Worm (Caenorhabditis elegans): ENCODE results near the gene Y39A1A.3.

DNA sequence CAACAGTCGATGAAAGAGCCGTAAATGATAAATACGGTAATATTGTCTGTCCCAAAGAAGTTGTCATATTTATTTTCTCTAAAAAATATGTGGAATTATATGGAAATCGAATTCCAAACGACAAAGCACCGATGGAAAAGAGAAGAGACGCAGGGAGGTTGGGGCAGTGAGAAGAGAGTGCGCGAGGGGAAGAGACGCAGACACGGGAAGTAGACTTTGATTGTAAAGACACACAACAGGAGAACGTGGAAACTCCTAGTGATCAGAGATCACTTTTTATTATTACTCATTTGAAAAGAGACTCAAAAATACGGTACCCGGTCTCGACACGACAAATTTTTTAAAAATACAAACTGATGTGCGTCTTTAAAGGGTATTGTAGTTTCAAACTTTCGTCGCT, 32.1 kb upstream of the Y39A1A.3 start:
- TF ChIP-seq madf-2 (tag; optimal IDR thresholded peaks at IDR 0.05) (no peak), elt-2 (tag; optimal IDR thresholded peaks at IDR 0.05) (no peak), ceh-9 (tag; optimal IDR thresholded peaks at IDR 0.05) (no peak), che-1 (tag; optimal IDR thresholded peaks at IDR 0.05) (no peak), sdc-2 (tag; optimal IDR thresholded peaks at IDR 0.05) (no peak), ama-1 (optimal IDR thresholded peaks at IDR 0.05) (no peak), ref-2 (tag; optimal IDR thresholded peaks at IDR 0.05) (no peak)

All from whole organism, late embryonic.